Worm (Caenorhabditis elegans) whole organism, mixed stage, embryonic: ENCODE results near the gene spsb-1.
"Not testable (repeated sequence)": the region's sequence is repeated elsewhere in the genome, so short reads cannot be mapped to it uniquely, and the experiment has no call there.

Experiments
- M03D4.4 ChIP-seq: sonication (generic microtip); optimal IDR thresholded peaks from 2 replicates; lab custom pipeline; 2017; ENCODE audit warnings: mild to moderate bottlenecking, missing genetic modification characterization, missing compliant biosample characterization
- bed-3 ChIP-seq: fragments of 200-800 bp; sonication (Bioruptor generic); optimal IDR thresholded peaks from 3 replicates; lab custom pipeline; 2018; ENCODE audit warnings: mild to moderate bottlenecking, missing genetic modification characterization, moderate library complexity, missing compliant biosample characterization
- blmp-1 ChIP-seq: fragments of 150-350 bp; optimal IDR thresholded peaks from 2 replicates; lab custom pipeline; 2014; ENCODE audit warnings: missing biosample characterization, missing genetic modification characterization
- ceh-39 ChIP-seq: fragments of 150-350 bp; optimal IDR thresholded peaks from 2 replicates; lab custom pipeline; 2014; ENCODE audit warnings: missing biosample characterization, missing genetic modification characterization
- ceh-43 ChIP-seq: fragments of 200-800 bp; sonication (Bioruptor generic); optimal IDR thresholded peaks from 2 replicates; lab custom pipeline; 2018; ENCODE audit warnings: mild to moderate bottlenecking, missing genetic modification characterization, moderate library complexity, missing compliant biosample characterization
- ceh-83 ChIP-seq: fragments of 200-800 bp; sonication (Bioruptor generic); optimal IDR thresholded peaks from 2 replicates; lab custom pipeline; 2018; ENCODE audit warnings: mild to moderate bottlenecking, missing genetic modification characterization, missing compliant biosample characterization
- cnd-1 ChIP-seq: fragments of 200-800 bp; sonication (Bioruptor generic); optimal IDR thresholded peaks from 2 replicates; lab custom pipeline; 2018; ENCODE audit warnings: mild to moderate bottlenecking, missing genetic modification characterization, missing compliant biosample characterization
- drap-1 ChIP-seq: fragments of 200-800 bp; sonication (Bioruptor generic); optimal IDR thresholded peaks from 3 replicates; lab custom pipeline; 2018; ENCODE audit warnings: mild to moderate bottlenecking, missing genetic modification characterization, missing compliant biosample characterization
- elt-1 ChIP-seq: sonication (generic microtip); optimal IDR thresholded peaks from 2 replicates; lab custom pipeline; 2017; ENCODE audit warnings: missing genetic modification characterization, mild to moderate bottlenecking, missing compliant biosample characterization, antibody characterized with exemption, moderate library complexity, borderline replicate concordance; ENCODE audit not compliant: insufficient read depth
- elt-3 ChIP-seq: fragments of 150-350 bp; optimal IDR thresholded peaks from 2 replicates; lab custom pipeline; 2014; ENCODE audit warnings: missing biosample characterization, missing genetic modification characterization
- ham-2 ChIP-seq: fragments of 200-800 bp; sonication (Bioruptor generic); optimal IDR thresholded peaks from 2 replicates; lab custom pipeline; 2018; ENCODE audit warnings: mild to moderate bottlenecking, missing genetic modification characterization, missing compliant biosample characterization
- hlh-1 ChIP-seq: fragments of 150-350 bp; optimal IDR thresholded peaks from 2 replicates; lab custom pipeline; 2014; ENCODE audit warnings: missing biosample characterization, missing genetic modification reagents, missing genetic modification characterization
- lin-32 ChIP-seq: fragments of 200-800 bp; sonication (Bioruptor generic); optimal IDR thresholded peaks from 2 replicates; lab custom pipeline; 2018; ENCODE audit warnings: mild to moderate bottlenecking, missing genetic modification characterization, missing compliant biosample characterization
- lsy-2 ChIP-seq: fragments of 150-350 bp; optimal IDR thresholded peaks from 2 replicates; lab custom pipeline; 2014; ENCODE audit warnings: missing biosample characterization, missing genetic modification characterization
- mab-5 ChIP-seq: fragments of 150-350 bp; optimal IDR thresholded peaks from 2 replicates; lab custom pipeline; 2014; ENCODE audit warnings: missing biosample characterization, missing genetic modification characterization
- mls-2 ChIP-seq: sonication (generic microtip); optimal IDR thresholded peaks from 2 replicates; lab custom pipeline; 2016; ENCODE audit warnings: mild to moderate bottlenecking, missing genetic modification characterization, moderate library complexity, missing compliant biosample characterization
- nhr-12 ChIP-seq: fragments of 150-350 bp; optimal IDR thresholded peaks from 2 replicates; lab custom pipeline; 2014; ENCODE audit warnings: missing biosample characterization, missing genetic modification characterization
- nhr-2 ChIP-seq: fragments of 150-350 bp; optimal IDR thresholded peaks from 2 replicates; lab custom pipeline; 2014; ENCODE audit warnings: missing biosample characterization, missing genetic modification characterization
- nhr-28 ChIP-seq: fragments of 150-350 bp; optimal IDR thresholded peaks from 2 replicates; lab custom pipeline; 2014; ENCODE audit warnings: missing biosample characterization, missing genetic modification characterization
- nhr-76 ChIP-seq: sonication (generic microtip); optimal IDR thresholded peaks from 2 replicates; lab custom pipeline; 2017; ENCODE audit warnings: missing biosample characterization, missing genetic modification characterization
- pha-4 ChIP-seq: fragments of 150-350 bp; optimal IDR thresholded peaks from 2 replicates; lab custom pipeline; 2018; ENCODE audit warnings: missing biosample characterization, missing genetic modification reagents, missing genetic modification characterization
- sem-2 ChIP-seq: fragments of 200-800 bp; sonication (Bioruptor generic); optimal IDR thresholded peaks from 2 replicates; lab custom pipeline; 2018; ENCODE audit warnings: mild to moderate bottlenecking, missing genetic modification characterization, missing compliant biosample characterization
- snpc-4 ChIP-seq: fragments of 150-350 bp; optimal IDR thresholded peaks from 2 replicates; lab custom pipeline; 2014; ENCODE audit warnings: missing biosample characterization, missing genetic modification characterization
- sptf-1 ChIP-seq: sonication (generic microtip); optimal IDR thresholded peaks from 2 replicates; lab custom pipeline; 2017; ENCODE audit warnings: mild to moderate bottlenecking, missing genetic modification characterization, moderate library complexity, missing compliant biosample characterization
- tbx-8 ChIP-seq: fragments of 200-800 bp; sonication (Bioruptor generic); optimal IDR thresholded peaks from 2 replicates; lab custom pipeline; 2018; ENCODE audit warnings: mild to moderate bottlenecking, missing genetic modification characterization, moderate library complexity, missing compliant biosample characterization
- unc-120 ChIP-seq: sonication (generic microtip); optimal IDR thresholded peaks from 2 replicates; lab custom pipeline; 2017; ENCODE audit warnings: missing genetic modification characterization, missing compliant biosample characterization; ENCODE audit not compliant: poor library complexity, severe bottlenecking
- unc-62 ChIP-seq: fragments of 150-350 bp; optimal IDR thresholded peaks from 2 replicates; lab custom pipeline; 2014; ENCODE audit warnings: missing biosample characterization, missing genetic modification reagents, missing genetic modification characterization
- zip-8 ChIP-seq: fragments of 150-350 bp; optimal IDR thresholded peaks from 2 replicates; lab custom pipeline; 2014; ENCODE audit warnings: missing biosample characterization, missing genetic modification characterization
- ztf-11 ChIP-seq: fragments of 150-350 bp; optimal IDR thresholded peaks from 2 replicates; lab custom pipeline; 2014; ENCODE audit warnings: missing biosample characterization, missing genetic modification characterization

spsb-1 gene

DNA sequence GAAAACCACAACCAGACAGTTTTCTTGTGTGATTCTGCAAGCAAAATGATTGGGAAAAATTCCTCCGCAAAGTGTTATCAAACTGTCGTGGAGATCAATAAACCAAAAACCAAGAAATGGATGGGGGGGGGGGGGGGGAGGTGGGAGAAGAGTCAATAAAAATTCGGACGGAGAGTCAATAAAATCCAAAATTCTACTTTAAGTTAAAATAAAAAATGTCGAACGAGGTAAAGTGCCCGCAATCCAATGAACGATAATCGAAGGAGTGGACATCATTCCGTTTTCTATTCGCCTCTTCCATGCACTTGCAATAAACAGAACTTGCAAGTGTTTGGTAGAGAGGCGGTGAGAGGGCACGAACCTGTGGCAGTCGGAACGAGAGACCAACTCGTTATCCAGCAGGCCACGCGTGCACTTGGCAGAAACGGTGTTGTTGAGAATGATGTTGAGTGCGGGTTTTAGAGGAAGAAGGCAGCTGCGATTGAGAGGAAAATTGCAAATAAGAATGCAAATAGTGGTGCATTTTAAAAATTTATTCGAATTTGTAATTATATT lies 30.8 kb upstream of the spsb-1 start, which contains the start of gene gst-27 (continued):
- TF ChIP-seq blmp-1, result no peak
- TF ChIP-seq pha-4 (tag; lab: Kevin White, UChicago), result peak; percentile 49
- peak; percentile 92 for TF ChIP-seq mls-2 (tag; lab: Kevin White, UChicago)
- peak; percentile 92 for TF ChIP-seq M03D4.4 (tag; lab: Kevin White, UChicago)
- TF ChIP-seq mab-5, result no peak
- peak; percentile 87 for TF ChIP-seq ceh-83
- peak; percentile 36 for TF ChIP-seq elt-1 (tag; lab: Kevin White, UChicago)

DNA sequence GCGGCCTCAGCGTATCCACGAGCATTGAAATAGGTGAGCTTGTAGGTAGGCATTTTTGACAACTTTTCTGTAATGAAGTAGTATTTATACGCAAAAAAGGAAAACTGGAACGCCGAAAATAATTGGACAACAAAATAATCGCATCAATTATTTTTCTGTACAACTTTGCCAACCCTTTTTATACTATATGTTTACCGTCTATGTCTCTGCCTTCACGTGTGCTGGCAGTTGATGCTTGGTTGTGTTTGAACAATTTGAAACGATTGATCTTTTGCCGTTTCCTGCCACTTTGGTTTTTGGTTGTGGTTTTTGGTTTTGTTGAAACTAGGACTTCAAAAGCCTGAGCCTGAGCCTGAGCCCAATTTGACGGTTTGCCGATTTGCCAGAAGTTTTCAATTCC lies 29.2 kb upstream of the spsb-1 start, which contains the start of gene gst-28:
TSS of gene gst-28 (minus strand) at position 238 of the 400 bp plus-strand sequence.
- TF ChIP-seq nhr-28 (tag; lab: Kevin White, UChicago), result no peak
- no peak for TF ChIP-seq lsy-2 (tag; lab: Kevin White, UChicago)
- no peak for TF ChIP-seq drap-1 (GFP tag; lab: Kevin White, UChicago)
- TF ChIP-seq mls-2 (tag; lab: Kevin White, UChicago), result no peak
- TF ChIP-seq snpc-4 (tag; lab: Kevin White, UChicago), result no peak
- no peak for TF ChIP-seq sem-2
- TF ChIP-seq cnd-1 (tag; lab: Kevin White, UChicago), result no peak
- no peak for TF ChIP-seq ceh-39 (tag; lab: Kevin White, UChicago)
- TF ChIP-seq elt-3 (tag; lab: Kevin White, UChicago), result no peak
- no peak for TF ChIP-seq nhr-2 (tag; lab: Kevin White, UChicago)
- TF ChIP-seq bed-3 (GFP tag; lab: Kevin White, UChicago), result no peak

DNA sequence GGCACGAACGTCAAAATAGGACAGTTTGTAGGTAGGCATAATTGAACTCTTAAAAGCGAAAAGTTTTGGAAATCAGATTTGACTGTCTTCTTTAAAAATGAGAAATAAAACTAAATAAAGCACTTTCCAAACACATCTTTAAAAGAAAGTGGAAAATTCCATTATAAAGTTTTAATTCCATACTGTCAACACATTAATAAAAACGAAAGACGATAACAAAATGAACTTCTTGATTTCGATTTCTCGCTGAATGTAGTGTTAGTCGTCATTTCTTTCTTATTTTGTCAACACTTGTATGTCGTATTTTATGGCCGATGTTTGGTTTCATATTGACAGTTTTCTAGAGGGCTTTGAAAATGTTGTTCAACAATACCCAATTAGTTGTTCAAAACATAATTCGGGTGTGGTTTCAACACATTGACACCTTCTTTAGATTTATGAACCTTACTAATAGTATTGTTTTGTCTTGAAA lies 26.7 kb upstream of the spsb-1 start, which contains the start of gene gst-29:
TSS of gene gst-29 (minus strand) at position 51 of the 472 bp plus-strand sequence.
- TF ChIP-seq unc-62 (GFP tag; lab: Kevin White, UChicago) (no peak), elt-1 (tag; lab: Kevin White, UChicago) (no peak), nhr-2 (tag; lab: Kevin White, UChicago) (no peak), snpc-4 (tag; lab: Kevin White, UChicago) (no peak), pha-4 (tag; lab: Kevin White, UChicago) (no peak)

DNA sequence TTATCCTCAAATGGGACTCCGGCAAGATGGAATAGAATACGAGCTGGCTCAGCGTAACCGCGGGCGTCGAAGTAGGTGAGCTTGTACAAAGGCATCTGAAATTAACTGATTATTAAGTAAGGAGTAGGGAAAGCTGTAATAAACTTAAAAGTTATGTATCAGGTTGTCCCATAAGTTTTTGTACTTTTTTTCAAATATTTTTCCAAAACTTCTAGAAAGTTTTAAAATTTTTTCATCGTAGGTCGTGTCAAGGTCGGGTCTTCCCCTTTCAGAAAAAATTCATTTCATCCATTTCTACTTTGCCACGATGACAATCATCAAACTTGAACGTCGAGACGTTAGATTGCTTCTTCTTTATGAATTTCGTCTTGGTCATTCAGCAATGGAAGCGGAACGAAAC lies 24.7 kb upstream of the spsb-1 start, which contains the start of gene gst-39:
TSS of gene gst-39 (minus strand) at position 101 of the 400 bp plus-strand sequence.
- not testable (repeated sequence) for TF ChIP-seq pha-4 (tag; lab: Kevin White, UChicago); nhr-76 (tag; lab: Kevin White, UChicago); ceh-43 (GFP tag; lab: Kevin White, UChicago)

ce11 chrII:15173174-15173573 lies 23.4 kb upstream of the spsb-1 start:
- TF ChIP-seq unc-120 (tag; lab: Kevin White, UChicago) (peak; percentile 13), pha-4 (tag; lab: Kevin White, UChicago) (peak; percentile 23), nhr-12 (no peak)

ce11 chrII:15174915-15175548 lies 21.5 kb upstream of the spsb-1 start, which contains the start of gene gst-31:
TSS of gene gst-31 (minus strand) at chrII:15174965.
- TF ChIP-seq ztf-11 (tag; lab: Kevin White, UChicago), result no peak
- no peak for TF ChIP-seq cnd-1 (tag; lab: Kevin White, UChicago)
- no peak for TF ChIP-seq zip-8
- TF ChIP-seq lin-32 (GFP tag; lab: Kevin White, UChicago), result no peak
- TF ChIP-seq ham-2 (GFP tag; lab: Kevin White, UChicago), result no peak
- no peak for TF ChIP-seq ceh-39 (tag; lab: Kevin White, UChicago)
- no peak for TF ChIP-seq nhr-2 (tag; lab: Kevin White, UChicago)
- TF ChIP-seq M03D4.4 (tag; lab: Kevin White, UChicago), result no peak
- no peak for TF ChIP-seq mab-5
- TF ChIP-seq sptf-1, result no peak
- no peak for TF ChIP-seq mls-2 (tag; lab: Kevin White, UChicago)
- no peak for TF ChIP-seq nhr-76 (tag; lab: Kevin White, UChicago)
- no peak for TF ChIP-seq ceh-43 (GFP tag; lab: Kevin White, UChicago)
- no peak for TF ChIP-seq hlh-1 (tag; lab: Kevin White, UChicago)
- TF ChIP-seq blmp-1, result no peak
- no peak for TF ChIP-seq tbx-8 (GFP tag; lab: Kevin White, UChicago)
- TF ChIP-seq sem-2, result no peak
- no peak for TF ChIP-seq unc-120 (tag; lab: Kevin White, UChicago)
